Fruit fly (Drosophila melanogaster) whole organism, embryonic: ENCODE data around the gene hmw.

Experiments
- Atf6 ChIP-seq: fragments of 200-800 bp; sonication (Bioruptor generic); IDR thresholded peaks from 2 replicates; pipeline ENCODE4 v1.3.6; 2022; ENCODE audit warnings: missing biosample characterization, missing genetic modification characterization
- CG1024 ChIP-seq: fragments of 200-800 bp; sonication (Bioruptor generic); IDR thresholded peaks from 2 replicates; pipeline ENCODE4 v1.3.6; 2022; ENCODE audit warnings: missing biosample characterization, missing genetic modification characterization
- CG10543 ChIP-seq: fragments of 200-800 bp; sonication (Bioruptor generic); optimal IDR thresholded peaks from 3 replicates; lab custom pipeline; 2017; ENCODE audit warnings: missing biosample characterization, mild to moderate bottlenecking, missing genetic modification characterization, moderate library complexity
- CG11696 ChIP-seq: fragments of 200-800 bp; sonication (Bioruptor generic); IDR thresholded peaks from 2 replicates; pipeline ENCODE4 v1.3.6; 2022; ENCODE audit warnings: missing biosample characterization, missing genetic modification characterization
- CG13287 ChIP-seq: fragments of 200-800 bp; sonication (Bioruptor generic); IDR thresholded peaks from 2 replicates; pipeline ENCODE4 v1.3.6; 2022; ENCODE audit warnings: missing biosample characterization, missing genetic modification characterization; ENCODE audit not compliant: partially characterized antibody
- CG13296 ChIP-seq: fragments of 200-800 bp; sonication (Bioruptor generic); optimal IDR thresholded peaks from 3 replicates; lab custom pipeline; 2018; ENCODE audit warnings: missing biosample characterization, mild to moderate bottlenecking, missing genetic modification characterization
- CG14014 ChIP-seq: fragments of 200-800 bp; sonication (Bioruptor generic); IDR thresholded peaks from 2 replicates; pipeline ENCODE4 v1.3.6; 2022; ENCODE audit warnings: missing biosample characterization, missing genetic modification characterization
- CG14667 ChIP-seq: fragments of 200-800 bp; sonication (Bioruptor generic); IDR thresholded peaks from 2 replicates; pipeline ENCODE4 v1.3.6; 2022; ENCODE audit warnings: missing biosample characterization, missing genetic modification characterization
- CG14710 ChIP-seq: fragments of 200-800 bp; sonication (Bioruptor generic); optimal IDR thresholded peaks from 3 replicates; lab custom pipeline; 2019; ENCODE audit warnings: missing biosample characterization, mild to moderate bottlenecking, missing genetic modification characterization, moderate library complexity
- CG16813 ChIP-seq: fragments of 200-800 bp; sonication (Bioruptor generic); IDR thresholded peaks from 3 replicates; pipeline ENCODE4 v1.3.6; 2022; ENCODE audit warnings: missing biosample characterization, missing genetic modification characterization; ENCODE audit not compliant: partially characterized antibody
- CG17186 ChIP-seq: fragments of 200-800 bp; sonication (Bioruptor generic); optimal IDR thresholded peaks from 3 replicates; lab custom pipeline; 2017; ENCODE audit warnings: missing biosample characterization, missing genetic modification reagents, missing genetic modification characterization
- CG17359 ChIP-seq: fragments of 200-800 bp; sonication (Bioruptor generic); optimal IDR thresholded peaks from 3 replicates; lab custom pipeline; 2018; ENCODE audit warnings: missing biosample characterization, mild to moderate bottlenecking, missing genetic modification characterization, moderate library complexity
- CG2120 ChIP-seq: fragments of 200-800 bp; sonication (Bioruptor generic); optimal IDR thresholded peaks from 3 replicates; lab custom pipeline; 2016; ENCODE audit warnings: missing biosample characterization, missing genetic modification characterization
- CG3281 ChIP-seq: fragments of 200-800 bp; sonication (Bioruptor generic); optimal IDR thresholded peaks from 3 replicates; lab custom pipeline; 2017; ENCODE audit warnings: missing biosample characterization, mild to moderate bottlenecking, missing genetic modification characterization
- CG34422 ChIP-seq: fragments of 200-800 bp; sonication (Bioruptor generic); IDR thresholded peaks from 3 replicates; pipeline ENCODE4 v1.3.6; 2022; ENCODE audit warnings: missing biosample characterization, missing genetic modification characterization
- CG3995 ChIP-seq: fragments of 200-800 bp; sonication (Bioruptor generic); optimal IDR thresholded peaks from 3 replicates; lab custom pipeline; 2016; ENCODE audit warnings: missing biosample characterization, missing genetic modification characterization
- CG43689 ChIP-seq: fragments of 200-800 bp; sonication (Bioruptor generic); IDR thresholded peaks from 2 replicates; pipeline ENCODE4 v1.3.6; 2022; ENCODE audit warnings: missing biosample characterization, missing genetic modification characterization
- CG6175 ChIP-seq: fragments of 200-800 bp; sonication (Bioruptor generic); IDR thresholded peaks from 3 replicates; pipeline ENCODE4 v1.3.6; 2022; ENCODE audit warnings: missing biosample characterization, missing genetic modification characterization
- CG6813 ChIP-seq: fragments of 200-800 bp; sonication (Bioruptor generic); optimal IDR thresholded peaks from 2 replicates; lab custom pipeline; 2017; ENCODE audit warnings: missing biosample characterization, missing genetic modification characterization, mild to moderate bottlenecking, moderate library complexity, missing genetic modification reagents
- CG7987 ChIP-seq: fragments of 200-800 bp; sonication (Bioruptor generic); optimal IDR thresholded peaks from 2 replicates; lab custom pipeline; 2018; ENCODE audit warnings: missing biosample characterization, mild to moderate bottlenecking, missing genetic modification characterization, moderate library complexity
- CG9797 ChIP-seq: fragments of 200-800 bp; sonication (Bioruptor generic); optimal IDR thresholded peaks from 3 replicates; lab custom pipeline; 2018; ENCODE audit warnings: missing biosample characterization, mild to moderate bottlenecking, missing genetic modification characterization
- CoRest ChIP-seq: fragments of 200-800 bp; sonication (Bioruptor generic); optimal IDR thresholded peaks from 3 replicates; lab custom pipeline; 2018; ENCODE audit warnings: missing biosample characterization, mild to moderate bottlenecking, missing genetic modification characterization, moderate library complexity
- Doc3 ChIP-seq: fragments of 200-800 bp; sonication (Bioruptor generic); IDR thresholded peaks from 3 replicates; pipeline ENCODE4 v1.3.6; 2022; ENCODE audit warnings: missing biosample characterization, missing genetic modification characterization; ENCODE audit not compliant: partially characterized antibody
- E2f2 ChIP-seq: fragments of 200-800 bp; sonication (Bioruptor generic); IDR thresholded peaks from 2 replicates; pipeline ENCODE4 v1.3.6; 2022; ENCODE audit warnings: missing biosample characterization, missing genetic modification characterization
- Hand ChIP-seq: fragments of 200-800 bp; sonication (Bioruptor generic); optimal IDR thresholded peaks from 2 replicates; lab custom pipeline; 2017; ENCODE audit warnings: mild to moderate bottlenecking, missing biosample characterization, missing genetic modification reagents, missing genetic modification characterization
- HmgD ChIP-seq: fragments of 200-800 bp; sonication (Bioruptor generic); optimal IDR thresholded peaks from 3 replicates; lab custom pipeline; 2016; ENCODE audit warnings: missing biosample characterization, missing genetic modification characterization
- Hmx ChIP-seq: fragments of 200-800 bp; sonication (Bioruptor generic); optimal IDR thresholded peaks from 2 replicates; lab custom pipeline; 2016; ENCODE audit warnings: missing biosample characterization, missing genetic modification characterization
- MTF-1 ChIP-seq: fragments of 200-800 bp; sonication (Bioruptor generic); optimal IDR thresholded peaks from 2 replicates; lab custom pipeline; 2018; ENCODE audit warnings: missing biosample characterization, mild to moderate bottlenecking, missing genetic modification characterization, borderline replicate concordance
- Sin3A ChIP-seq: fragments of >200 bp; optimal IDR thresholded peaks from 2 replicates; lab custom pipeline; 2018
- Stat92E ChIP-seq, 3 experiments: fragments of >200 bp in 2 of 3; fragments of 200-800 bp in 1 of 3; sonication (Bioruptor generic) in 1 of 3; optimal IDR thresholded peaks; 2 replicates each; lab custom pipeline; 2017 to 2019; ENCODE audit warnings: missing biosample characterization in 3 of 3, missing genetic modification characterization in 3 of 3, mild to moderate bottlenecking in 1 of 3, moderate library complexity in 1 of 3
- Xbp1 ChIP-seq: fragments of 200-800 bp; sonication (Bioruptor generic); optimal IDR thresholded peaks from 3 replicates; lab custom pipeline; 2016; ENCODE audit warnings: missing biosample characterization, mild to moderate bottlenecking, missing genetic modification characterization
- Xrp1 ChIP-seq: fragments of 200-800 bp; sonication (Bioruptor generic); IDR thresholded peaks from 2 replicates; pipeline ENCODE4 v1.3.6; 2022; ENCODE audit warnings: missing biosample characterization, missing genetic modification characterization
- amos ChIP-seq: fragments of 200-800 bp; sonication (Bioruptor generic); IDR thresholded peaks from 2 replicates; pipeline ENCODE4 v1.3.6; 2022; ENCODE audit warnings: missing biosample characterization, missing genetic modification characterization; ENCODE audit not compliant: partially characterized antibody
- caup ChIP-seq: fragments of 200-800 bp; sonication (Bioruptor generic); optimal IDR thresholded peaks from 3 replicates; lab custom pipeline; 2017; ENCODE audit warnings: missing biosample characterization, mild to moderate bottlenecking, missing genetic modification characterization, moderate library complexity; ENCODE audit not compliant: severe bottlenecking
- chm ChIP-seq: fragments of 200-800 bp; sonication (Bioruptor generic); IDR thresholded peaks from 2 replicates; pipeline ENCODE4 v1.3.6; 2022; ENCODE audit warnings: missing biosample characterization, missing genetic modification characterization
- cwo ChIP-seq: fragments of 200-800 bp; sonication (Bioruptor generic); optimal IDR thresholded peaks from 3 replicates; lab custom pipeline; 2017; ENCODE audit warnings: missing biosample characterization, missing genetic modification characterization, mild to moderate bottlenecking, moderate library complexity, missing genetic modification reagents
- danr ChIP-seq: fragments of 200-800 bp; sonication (Bioruptor generic); IDR thresholded peaks from 2 replicates; pipeline ENCODE4 v1.3.6; 2022; ENCODE audit warnings: missing biosample characterization, missing genetic modification characterization
- disco-r ChIP-seq: fragments of 200-800 bp; sonication (Bioruptor generic); optimal IDR thresholded peaks from 2 replicates; lab custom pipeline; 2016; ENCODE audit warnings: missing biosample characterization, missing genetic modification characterization
- eyg ChIP-seq: fragments of 200-800 bp; sonication (Bioruptor generic); optimal IDR thresholded peaks from 3 replicates; lab custom pipeline; 2016; ENCODE audit warnings: missing biosample characterization, missing genetic modification characterization
- fd3F ChIP-seq: fragments of 200-800 bp; sonication (Bioruptor generic); optimal IDR thresholded peaks from 2 replicates; lab custom pipeline; 2018; ENCODE audit warnings: missing biosample characterization, mild to moderate bottlenecking, missing genetic modification characterization, moderate library complexity
- kah ChIP-seq: fragments of 200-800 bp; sonication (Bioruptor generic); optimal IDR thresholded peaks from 2 replicates; lab custom pipeline; 2018; ENCODE audit warnings: missing biosample characterization, mild to moderate bottlenecking, missing genetic modification characterization
- knrl ChIP-seq: fragments of 200-800 bp; sonication (Bioruptor generic); IDR thresholded peaks from 3 replicates; pipeline ENCODE4 v1.3.6; 2022; ENCODE audit warnings: missing biosample characterization, missing genetic modification characterization; ENCODE audit not compliant: partially characterized antibody
- salm ChIP-seq: fragments of 200-800 bp; sonication (Bioruptor generic); optimal IDR thresholded peaks from 2 replicates; lab custom pipeline; 2018; ENCODE audit warnings: missing biosample characterization, mild to moderate bottlenecking, missing genetic modification characterization
- trh ChIP-seq: fragments of 200-800 bp; sonication (Bioruptor generic); optimal IDR thresholded peaks from 2 replicates; lab custom pipeline; 2016; ENCODE audit warnings: missing biosample characterization, missing genetic modification characterization
- twi ChIP-seq: fragments of 200-800 bp; optimal IDR thresholded peaks from 2 replicates; lab custom pipeline; 2019; ENCODE audit warnings: missing biosample characterization, mild to moderate bottlenecking, missing genetic modification characterization, moderate library complexity
- vvl ChIP-seq: fragments of 200-800 bp; sonication (Bioruptor generic); IDR thresholded peaks from 2 replicates; pipeline ENCODE4 v1.3.6; 2022; ENCODE audit warnings: missing biosample characterization, missing genetic modification characterization
- zfh1 ChIP-seq: fragments of 200-800 bp; sonication (Bioruptor generic); IDR thresholded peaks from 3 replicates; pipeline ENCODE4 v1.3.6; 2022; ENCODE audit warnings: missing biosample characterization, missing genetic modification characterization

The hmw gene

dm6 chr3R:18398954-18399697 is 37.3 kb downstream of the hmw start, which contains the start of gene Vha100-2 (continued):
- peak; percentile 7; the same call in 1 of the 2 replicates for TF ChIP-seq CG13287 (GFP tag; lab: Robert Waterston, UW)
- TF ChIP-seq CG10543 (GFP tag; lab: Kevin White, UChicago), result peak; percentile 86
- peak; percentile 35 for TF ChIP-seq Hand (GFP tag; lab: Kevin White, UChicago)
- peak; percentile 59; the same call in 1 of the 2 replicates for TF ChIP-seq CG14014 (GFP tag; lab: Robert Waterston, UW)
- peak; percentile 41 for TF ChIP-seq caup (GFP tag; lab: Kevin White, UChicago)
- peak; percentile 3 for TF ChIP-seq HmgD (GFP tag; lab: Kevin White, UChicago)
- TF ChIP-seq Doc3 (GFP tag; lab: Robert Waterston, UW), result no peak
- peak; percentile 37; the same call in 1 of the 3 replicates for TF ChIP-seq knrl
- TF ChIP-seq kah, result peak; percentile 100
- peak; percentile 13; the same call in 1 of the 2 replicates for TF ChIP-seq CG1024 (GFP tag; lab: Robert Waterston, UW)
- peak; percentile 11 for TF ChIP-seq CG17359 (tag; lab: Kevin White, UChicago)
- peak; percentile 67 for TF ChIP-seq E2f2 (GFP tag; lab: Robert Waterston, UW)
- peak; percentile 54 for TF ChIP-seq CG14710 (tag; lab: Kevin White, UChicago)
- TF ChIP-seq CG34422 (GFP tag; lab: Robert Waterston, UW), result peak; percentile 42; the same call in 2 of the 3 replicates
- TF ChIP-seq CG16813 (GFP tag; lab: Robert Waterston, UW), result no peak
- 0 out of 2 replicates have a peak, but pooled peaks have one; percentile 6 for TF ChIP-seq Xrp1 (GFP tag; lab: Robert Waterston, UW)
- peak; percentile 68 for TF ChIP-seq CG17186 (GFP tag; lab: Kevin White, UChicago)
- no peak for TF ChIP-seq Hmx (GFP tag; lab: Kevin White, UChicago)
- TF ChIP-seq CG9797 (GFP tag; lab: Kevin White, UChicago), result peak; percentile 90
- TF ChIP-seq CG3995 (GFP tag; lab: Kevin White, UChicago), result peak; percentile 90
- TF ChIP-seq CG6813 (GFP tag; lab: Kevin White, UChicago), result peak; percentile 48
- TF ChIP-seq chm, result peak; percentile 69; the same call in 1 of the 2 replicates
- TF ChIP-seq Sin3A (lab: Kevin White, UChicago), result peak; percentile 52
- peak; percentile 7 for TF ChIP-seq Xbp1
- TF ChIP-seq CG11696 (GFP tag; lab: Robert Waterston, UW), result no peak; the same call in 1 of the 2 replicates
- peak; percentile 27 for TF ChIP-seq MTF-1 (GFP tag; lab: Kevin White, UChicago)
- TF ChIP-seq salm (tag; lab: Kevin White, UChicago), result no peak
- peak; percentile 51; the same call in 1 of the 2 replicates for TF ChIP-seq amos (GFP tag; lab: Robert Waterston, UW)
- TF ChIP-seq fd3F, result no peak
- TF ChIP-seq trh, result no peak
- TF ChIP-seq CG14667 (GFP tag; lab: Robert Waterston, UW), result peak; percentile 6; the same call in 1 of the 2 replicates
- peak; percentile 23; the same call in 2 of the 3 replicates for TF ChIP-seq zfh1 (GFP tag; lab: Robert Waterston, UW)
- peak; percentile 63 for TF ChIP-seq CoRest
- TF ChIP-seq vvl (GFP tag; lab: Robert Waterston, UW), result peak; percentile 28
- peak; percentile 68; the same call in 1 of the 2 replicates for TF ChIP-seq Atf6 (GFP tag; lab: Robert Waterston, UW)
- TF ChIP-seq Stat92E (GFP tag; optimal IDR thresholded peaks at IDR 0.05; lab: Kevin White, UChicago), result peak in 1 of 3 experiments; percentile 16
- no peak for TF ChIP-seq eyg (GFP tag; lab: Kevin White, UChicago)
- TF ChIP-seq danr, result 0 out of 2 replicates have a peak, but pooled peaks have one; percentile 25
- TF ChIP-seq CG43689, result peak; percentile 33; the same call in 1 of the 2 replicates
- TF ChIP-seq cwo (GFP tag; lab: Kevin White, UChicago), result peak; percentile 75
- peak; percentile 49 for TF ChIP-seq CG2120
- peak; percentile 56 for TF ChIP-seq CG13296 (GFP tag; lab: Kevin White, UChicago)
- peak; percentile 48 for TF ChIP-seq disco-r (GFP tag; lab: Kevin White, UChicago)
- TF ChIP-seq CG6175 (GFP tag; lab: Robert Waterston, UW), result peak; percentile 44; the same call in 1 of the 3 replicates
- peak; percentile 56 for TF ChIP-seq CG7987 (GFP tag; lab: Kevin White, UChicago)
- TF ChIP-seq twi (tag; lab: Kevin White, UChicago), result no peak
- TF ChIP-seq CG3281, result peak; percentile 26
